Fruit fly (Drosophila melanogaster): Measurements from ENCODE around the gene CG4686.

CG4686 gene

dm6 chr3R:19833963-19834362 lies 30.3 kb upstream of the CG4686 start:
- TF ChIP-seq HLH106 (tag; optimal IDR thresholded peaks at IDR 0.05), result no peak
- TF ChIP-seq brk (GFP tag; optimal IDR thresholded peaks at IDR 0.05), result no peak
- TF ChIP-seq Abd-B (GFP tag; optimal IDR thresholded peaks at IDR 0.05), result no peak
- no peak for TF ChIP-seq Sp1 (GFP tag; optimal IDR thresholded peaks at IDR 0.05)
- TF ChIP-seq foxo (GFP tag; optimal IDR thresholded peaks at IDR 0.05), result no peak
- no peak for TF ChIP-seq Jra (GFP tag; optimal IDR thresholded peaks at IDR 0.05)
- no peak for TF ChIP-seq br (GFP tag; optimal IDR thresholded peaks at IDR 0.05)
- TF ChIP-seq dl (GFP tag; optimal IDR thresholded peaks at IDR 0.05; ENCODE audit: insufficient read depth in 1 of 2, partially characterized antibody in 2 of 2), result no peak
- no peak for TF ChIP-seq pan (optimal IDR thresholded peaks at IDR 0.05)
- no peak for TF ChIP-seq Myc (optimal IDR thresholded peaks at IDR 0.05)
- no peak for TF ChIP-seq Dfd (GFP tag; optimal IDR thresholded peaks at IDR 0.05)
- TF ChIP-seq dsf (GFP tag; optimal IDR thresholded peaks at IDR 0.05; ENCODE audit: borderline replicate concordance), result no peak
- TF ChIP-seq Dif (GFP tag; optimal IDR thresholded peaks at IDR 0.05; ENCODE audit: partially characterized antibody), result no peak
- TF ChIP-seq sage (GFP tag; optimal IDR thresholded peaks at IDR 0.05), result no peak

dm6 chr3R:19834982-19835381 lies 29.3 kb upstream of the CG4686 start:
- TF ChIP-seq CG9705 (GFP tag; optimal IDR thresholded peaks at IDR 0.05), result no peak

- TF ChIP-seq pan (optimal IDR thresholded peaks at IDR 0.05), result no peak
- TF ChIP-seq br (GFP tag; optimal IDR thresholded peaks at IDR 0.05), result peak; percentile 23
- TF ChIP-seq Hr83 (GFP tag; optimal IDR thresholded peaks at IDR 0.05; ENCODE audit: poor library complexity, severe bottlenecking), result peak; percentile 79
- TF ChIP-seq CG32264 (GFP tag; optimal IDR thresholded peaks at IDR 0.05), result no peak
- peak; percentile 13 for TF ChIP-seq Hnf4 (GFP tag; optimal IDR thresholded peaks at IDR 0.05)
- peak in 1 of 2 experiments; percentile 17 for TF ChIP-seq foxo (GFP tag; optimal IDR thresholded peaks at IDR 0.05)
- TF ChIP-seq Rel (GFP tag; optimal IDR thresholded peaks at IDR 0.05), result no peak
- peak; percentile 56 for TF ChIP-seq Rel (tag; optimal IDR thresholded peaks at IDR 0.05)
- no peak for TF ChIP-seq sv (GFP tag; optimal IDR thresholded peaks at IDR 0.05)
- TF ChIP-seq fru (GFP tag; optimal IDR thresholded peaks at IDR 0.05), result peak; percentile 5
- peak; percentile 49 for TF ChIP-seq h (GFP tag; optimal IDR thresholded peaks at IDR 0.05)
- TF ChIP-seq OdsH (GFP tag; optimal IDR thresholded peaks at IDR 0.05), result no peak
- peak; percentile 84 for TF ChIP-seq Dif (GFP tag; optimal IDR thresholded peaks at IDR 0.05; ENCODE audit: partially characterized antibody)
- peak; percentile 33 for TF ChIP-seq rgr (GFP tag; optimal IDR thresholded peaks at IDR 0.05)
- TF ChIP-seq jim (GFP tag; optimal IDR thresholded peaks at IDR 0.05), result peak; percentile 66
- TF ChIP-seq GATAd (GFP tag; optimal IDR thresholded peaks at IDR 0.05), result no peak
- TF ChIP-seq CrebA (GFP tag; optimal IDR thresholded peaks at IDR 0.05; ENCODE audit: borderline replicate concordance), result no peak
- TF ChIP-seq Mio (GFP tag; optimal IDR thresholded peaks at IDR 0.05), result no peak
- no peak for TF ChIP-seq ey (GFP tag; optimal IDR thresholded peaks at IDR 0.05)
- TF ChIP-seq brk (GFP tag; optimal IDR thresholded peaks at IDR 0.05), result no peak
- peak; percentile 7 for TF ChIP-seq psq (GFP tag; optimal IDR thresholded peaks at IDR 0.05)
- peak; percentile 14 for TF ChIP-seq Vsx2 (GFP tag; optimal IDR thresholded peaks at IDR 0.05; ENCODE audit: partially characterized antibody)
- TF ChIP-seq dl (GFP tag; optimal IDR thresholded peaks at IDR 0.05; ENCODE audit: insufficient read depth in 1 of 2, partially characterized antibody in 2 of 2), result peak; percentile 75 to 77
- no peak for TF ChIP-seq woc (GFP tag; optimal IDR thresholded peaks at IDR 0.05)
- TF ChIP-seq sage (GFP tag; optimal IDR thresholded peaks at IDR 0.05), result no peak
- no peak for TF ChIP-seq Abd-B (GFP tag; optimal IDR thresholded peaks at IDR 0.05)
Observed at dm6 chr3R:19836687-19837086, 27.6 kb upstream of the CG4686 start, which contains the start of gene bnl. TSS of gene bnl (minus strand) at chr3R:19836817.

dm6 chr3R:19838925-19839601 lies 25.2 kb upstream of the CG4686 start:
- TF ChIP-seq br (GFP tag; optimal IDR thresholded peaks at IDR 0.05) (no peak), Rel (GFP tag; optimal IDR thresholded peaks at IDR 0.05) (no peak), Rel (tag; optimal IDR thresholded peaks at IDR 0.05) (no peak), HLH106 (tag; optimal IDR thresholded peaks at IDR 0.05) (no peak), OdsH (GFP tag; optimal IDR thresholded peaks at IDR 0.05) (no peak), pan (optimal IDR thresholded peaks at IDR 0.05) (no peak), dl (GFP tag; optimal IDR thresholded peaks at IDR 0.05; ENCODE audit: insufficient read depth in 1 of 2, partially characterized antibody in 2 of 2) (no peak), foxo (GFP tag; optimal IDR thresholded peaks at IDR 0.05) (no peak), ey (GFP tag; optimal IDR thresholded peaks at IDR 0.05) (no peak), Abd-B (GFP tag; optimal IDR thresholded peaks at IDR 0.05) (no peak), Dif (GFP tag; optimal IDR thresholded peaks at IDR 0.05; ENCODE audit: partially characterized antibody) (no peak), usp (GFP tag; optimal IDR thresholded peaks at IDR 0.05) (no peak), CrebA (GFP tag; optimal IDR thresholded peaks at IDR 0.05; ENCODE audit: borderline replicate concordance) (no peak), CG9705 (GFP tag; optimal IDR thresholded peaks at IDR 0.05) (no peak), tai (GFP tag; optimal IDR thresholded peaks at IDR 0.05) (no peak), Hnf4 (GFP tag; optimal IDR thresholded peaks at IDR 0.05) (no peak), dsf (GFP tag; optimal IDR thresholded peaks at IDR 0.05; ENCODE audit: borderline replicate concordance) (no peak), Mio (GFP tag; optimal IDR thresholded peaks at IDR 0.05) (no peak)

Measured in whole organism, wandering third instar larva.